Worm (Caenorhabditis elegans): ENCODE measurements around the gene R02E4.1.
A peak's percentile ranks its signal among the peaks of the same experiment; 100 is the strongest.

The R02E4.1 gene

ce11 chrX:4147600-4148448, 43.5 kb upstream of the R02E4.1 start (continued):
- TF ChIP-seq egl-27 (tag; optimal IDR thresholded peaks at IDR 0.05): no peak
- TF ChIP-seq unc-39 (tag; optimal IDR thresholded peaks at IDR 0.05): no peak
- 0 out of 2 replicates have a peak, but pooled peaks have one; percentile 53 for TF ChIP-seq arid-1 (GFP tag; conservative IDR thresholded peaks at IDR 0.05)
- no peak for TF ChIP-seq skn-1 (tag; optimal IDR thresholded peaks at IDR 0.05)
- TF ChIP-seq mep-1 (tag; optimal IDR thresholded peaks at IDR 0.05): peak; percentile 95
- TF ChIP-seq lin-13 (GFP tag; optimal IDR thresholded peaks at IDR 0.05): no peak
- TF ChIP-seq pqm-1 (tag; optimal IDR thresholded peaks at IDR 0.05): no peak
- no peak; the same call in 1 of the 2 replicates for TF ChIP-seq lin-38 (GFP tag; IDR thresholded peaks at IDR 0.05)
- no peak for TF ChIP-seq set-16 (GFP tag; IDR thresholded peaks at IDR 0.05)
- no peak for TF ChIP-seq ama-1 (optimal IDR thresholded peaks at IDR 0.05)
- TF ChIP-seq lin-15B (tag; optimal IDR thresholded peaks at IDR 0.05): no peak
- TF ChIP-seq dmd-6 (GFP tag; IDR thresholded peaks at IDR 0.05): no peak
- TF ChIP-seq hmg-1.1 (GFP tag; IDR thresholded peaks at IDR 0.05): peak; percentile 39
- peak; percentile 16; the same call in 1 of the 2 replicates for TF ChIP-seq vab-7 (GFP tag; IDR thresholded peaks at IDR 0.05)
- TF ChIP-seq ztf-11 (tag; optimal IDR thresholded peaks at IDR 0.05): no peak
- peak; percentile 82 for TF ChIP-seq zfp-3 (GFP tag; conservative IDR thresholded peaks at IDR 0.05)

- TF ChIP-seq saeg-2 (GFP tag; IDR thresholded peaks at IDR 0.05) (no peak), ceh-62 (tag; optimal IDR thresholded peaks at IDR 0.05) (no peak), fkh-10 (GFP tag; optimal IDR thresholded peaks at IDR 0.05) (no peak), nhr-237 (tag; optimal IDR thresholded peaks at IDR 0.05) (no peak), egl-27 (tag; optimal IDR thresholded peaks at IDR 0.05) (no peak), ceh-28 (tag; optimal IDR thresholded peaks at IDR 0.05) (no peak), dmd-6 (GFP tag; IDR thresholded peaks at IDR 0.05) (no peak), zip-2 (tag; optimal IDR thresholded peaks at IDR 0.05) (no peak), dve-1 (tag; optimal IDR thresholded peaks at IDR 0.05; ENCODE audit: insufficient read depth) (no peak), madf-9 (GFP tag; conservative IDR thresholded peaks at IDR 0.05) (no peak), ZK337.2 (GFP tag; IDR thresholded peaks at IDR 0.05) (no peak), Y105C5A.15 (GFP tag; IDR thresholded peaks at IDR 0.05) (no peak), set-16 (GFP tag; IDR thresholded peaks at IDR 0.05) (no peak; the same call in 1 of the 2 replicates), nhr-77 (tag; optimal IDR thresholded peaks at IDR 0.05) (no peak), daf-19 (GFP tag; conservative IDR thresholded peaks at IDR 0.05) (no peak), mes-2 (tag; optimal IDR thresholded peaks at IDR 0.05; ENCODE audit: poor library complexity, severe bottlenecking) (no peak), ceh-44 (GFP tag; IDR thresholded peaks at IDR 0.05) (no peak), dmd-9 (GFP tag; IDR thresholded peaks at IDR 0.05) (no peak), lin-38 (GFP tag; IDR thresholded peaks at IDR 0.05) (no peak), lin-15B (tag; optimal IDR thresholded peaks at IDR 0.05) (no peak), zag-1 (tag; optimal IDR thresholded peaks at IDR 0.05) (no peak), F49E8.2 (tag; optimal IDR thresholded peaks at IDR 0.05; ENCODE audit: borderline replicate concordance) (no peak), zfp-3 (GFP tag; conservative IDR thresholded peaks at IDR 0.05) (no peak), nhr-102 (tag; optimal IDR thresholded peaks at IDR 0.05) (no peak), lsy-2 (tag; optimal IDR thresholded peaks at IDR 0.05) (peak in 1 of 2 experiments; percentile 1), F26F4.8 (GFP tag; conservative IDR thresholded peaks at IDR 0.05) (no peak), lir-3 (tag; optimal IDR thresholded peaks at IDR 0.05) (no peak), ztf-11 (tag; optimal IDR thresholded peaks at IDR 0.05) (no peak), Y48G9A.11 (GFP tag; IDR thresholded peaks at IDR 0.05) (no peak), unc-130 (GFP tag; optimal IDR thresholded peaks at IDR 0.05) (no peak), hif-1 (tag; optimal IDR thresholded peaks at IDR 0.05) (no peak), dpl-1 (GFP tag; optimal IDR thresholded peaks at IDR 0.05) (no peak), zfp-2 (tag; optimal IDR thresholded peaks at IDR 0.05) (no peak), lin-13 (GFP tag; optimal IDR thresholded peaks at IDR 0.05) (no peak), T26A8.4 (GFP tag; IDR thresholded peaks at IDR 0.05) (peak; percentile 29; the same call in 1 of the 2 replicates), nhr-48 (tag; optimal IDR thresholded peaks at IDR 0.05) (no peak), lim-7 (GFP tag; IDR thresholded peaks at IDR 0.05) (no peak), F44E2.7 (GFP tag; IDR thresholded peaks at IDR 0.05) (no peak)
Measured at ce11 chrX:4146798-4147543, 42.6 kb upstream of the R02E4.1 start.
